Fruit fly (Drosophila melanogaster) S2 (cell line): Measurements from ENCODE around the gene CG14711.

Source experiments
- CG8478 ChIP-seq: fragments of >200 bp; optimal IDR thresholded peaks from 2 replicates; lab custom pipeline; 2018
- CTCF ChIP-seq, 2 experiments: fragments of >200 bp; optimal IDR thresholded peaks; 2 replicates each; lab custom pipeline; 2018

dm6 chr3R:11612467-11612866, 10.7 kb upstream of the CG14711 start:
- TF ChIP-seq CTCF (optimal IDR thresholded peaks at IDR 0.05; lab: Kevin White, UChicago) (no peak), CG8478 (lab: Kevin White, UChicago) (no peak)
